Fruit fly (Drosophila melanogaster) whole organism, embryonic: ENCODE results near the gene cert.

Experiments
- Antp ChIP-seq: fragments of 200-800 bp; sonication (Bioruptor generic); optimal IDR thresholded peaks from 3 replicates; lab custom pipeline; 2016; ENCODE audit warnings: missing biosample characterization, missing genetic modification characterization
- CG10431 ChIP-seq: fragments of 200-800 bp; sonication (Bioruptor generic); optimal IDR thresholded peaks from 3 replicates; lab custom pipeline; 2018; ENCODE audit warnings: missing biosample characterization, mild to moderate bottlenecking, missing genetic modification characterization
- CG10979 ChIP-seq: fragments of 200-800 bp; sonication (Bioruptor generic); optimal IDR thresholded peaks from 2 replicates; lab custom pipeline; 2018; ENCODE audit warnings: missing biosample characterization, mild to moderate bottlenecking, missing genetic modification characterization, moderate library complexity
- CG11723 ChIP-seq: fragments of 200-800 bp; sonication (Bioruptor generic); optimal IDR thresholded peaks from 2 replicates; lab custom pipeline; 2017; ENCODE audit warnings: missing biosample characterization, mild to moderate bottlenecking, missing genetic modification characterization
- CG12219 ChIP-seq: fragments of 200-800 bp; sonication (Bioruptor generic); optimal IDR thresholded peaks from 3 replicates; lab custom pipeline; 2018; ENCODE audit warnings: missing biosample characterization, mild to moderate bottlenecking, missing genetic modification characterization
- CG12659 ChIP-seq: fragments of 200-800 bp; sonication (Bioruptor generic); optimal IDR thresholded peaks from 3 replicates; lab custom pipeline; 2017; ENCODE audit warnings: mild to moderate bottlenecking, missing biosample characterization, missing genetic modification reagents, missing genetic modification characterization
- CG14050 ChIP-seq: fragments of 200-800 bp; sonication (Bioruptor generic); IDR thresholded peaks from 3 replicates; pipeline ENCODE4 v1.3.6; 2022; ENCODE audit warnings: missing biosample characterization, missing genetic modification characterization
- CG14667 ChIP-seq: fragments of 200-800 bp; sonication (Bioruptor generic); IDR thresholded peaks from 2 replicates; pipeline ENCODE4 v1.3.6; 2022; ENCODE audit warnings: missing biosample characterization, missing genetic modification characterization
- CG15011 ChIP-seq: fragments of 200-800 bp; sonication (Bioruptor generic); optimal IDR thresholded peaks from 3 replicates; lab custom pipeline; 2018; ENCODE audit warnings: missing biosample characterization, mild to moderate bottlenecking, missing genetic modification characterization
- CG17361 ChIP-seq: fragments of 200-800 bp; sonication (Bioruptor generic); IDR thresholded peaks from 3 replicates; pipeline ENCODE4 v1.3.6; 2022; ENCODE audit warnings: missing biosample characterization, missing genetic modification characterization
- CG17385 ChIP-seq: fragments of 200-800 bp; sonication (Bioruptor generic); optimal IDR thresholded peaks from 3 replicates; lab custom pipeline; 2018; ENCODE audit warnings: missing biosample characterization, mild to moderate bottlenecking, missing genetic modification characterization
- CG17802 ChIP-seq: fragments of 200-800 bp; sonication (Bioruptor generic); optimal IDR thresholded peaks from 2 replicates; lab custom pipeline; 2018; ENCODE audit warnings: missing biosample characterization, mild to moderate bottlenecking, missing genetic modification characterization, moderate library complexity
- CG2116 ChIP-seq: fragments of 200-800 bp; sonication (Bioruptor generic); optimal IDR thresholded peaks from 3 replicates; lab custom pipeline; 2018; ENCODE audit warnings: missing biosample characterization, mild to moderate bottlenecking, missing genetic modification characterization
- CG2889 ChIP-seq: fragments of 200-800 bp; sonication (Bioruptor generic); IDR thresholded peaks from 3 replicates; pipeline ENCODE4 v1.3.6; 2022; ENCODE audit warnings: missing biosample characterization, missing genetic modification characterization
- CG3407 ChIP-seq: fragments of 200-800 bp; sonication (Bioruptor generic); optimal IDR thresholded peaks from 2 replicates; lab custom pipeline; 2018; ENCODE audit warnings: missing biosample characterization, mild to moderate bottlenecking, missing genetic modification characterization
- CG3726 ChIP-seq: fragments of 200-800 bp; sonication (Bioruptor generic); IDR thresholded peaks from 3 replicates; pipeline ENCODE4, ENCODE4 v1.3.6; 2022; ENCODE audit warnings: missing biosample characterization, missing genetic modification characterization
- CG3838 ChIP-seq: fragments of 200-800 bp; sonication (Bioruptor generic); optimal IDR thresholded peaks from 3 replicates; lab custom pipeline; 2016; ENCODE audit warnings: missing biosample characterization, missing genetic modification characterization
- CG4854 ChIP-seq: fragments of 200-800 bp; sonication (Bioruptor generic); optimal IDR thresholded peaks from 2 replicates; lab custom pipeline; 2016; ENCODE audit warnings: missing biosample characterization, missing genetic modification characterization, inconsistent platforms
- CG5180 ChIP-seq: fragments of 200-800 bp; sonication (Bioruptor generic); optimal IDR thresholded peaks from 3 replicates; lab custom pipeline; 2017; ENCODE audit warnings: missing biosample characterization, missing genetic modification characterization, mild to moderate bottlenecking, moderate library complexity, missing genetic modification reagents
- CG8944 ChIP-seq: fragments of 200-800 bp; sonication (Bioruptor generic); optimal IDR thresholded peaks from 3 replicates; lab custom pipeline; 2016; ENCODE audit warnings: missing biosample characterization, missing genetic modification characterization
- D ChIP-seq, 2 experiments: fragments of 200-800 bp in 1 of 2; fragments of >200 bp in 1 of 2; sonication (Bioruptor generic) in 1 of 2; optimal IDR thresholded peaks; 2 replicates in 1 of 2; 3 replicates in 1 of 2; lab custom pipeline; 2017; ENCODE audit warnings: mild to moderate bottlenecking in 1 of 2, missing biosample characterization in 1 of 2, missing genetic modification characterization in 1 of 2, missing genetic modification reagents in 1 of 2
- D19A ChIP-seq: fragments of 200-800 bp; optimal IDR thresholded peaks from 3 replicates; lab custom pipeline; 2019; ENCODE audit warnings: missing biosample characterization, mild to moderate bottlenecking, missing genetic modification characterization, moderate library complexity
- HHEX ChIP-seq: fragments of 200-800 bp; sonication (Bioruptor generic); optimal IDR thresholded peaks from 3 replicates; lab custom pipeline; 2017; ENCODE audit warnings: missing biosample characterization, mild to moderate bottlenecking, missing genetic modification characterization, missing genetic modification reagents
- Hr39 ChIP-seq: fragments of >200 bp; optimal IDR thresholded peaks from 2 replicates; lab custom pipeline; 2017
- Nf-YB ChIP-seq: fragments of 200-800 bp; sonication (Bioruptor generic); optimal IDR thresholded peaks from 3 replicates; lab custom pipeline; 2019; ENCODE audit warnings: missing biosample characterization, mild to moderate bottlenecking, missing genetic modification characterization, moderate library complexity
- Optix ChIP-seq: fragments of 200-800 bp; sonication (Bioruptor generic); IDR thresholded peaks from 3 replicates; pipeline ENCODE4 v1.3.6; 2022; ENCODE audit warnings: missing biosample characterization, missing genetic modification characterization
- PHDP ChIP-seq: fragments of 200-800 bp; sonication (Bioruptor generic); optimal IDR thresholded peaks from 3 replicates; lab custom pipeline; 2018; ENCODE audit warnings: missing biosample characterization, mild to moderate bottlenecking, missing genetic modification characterization, moderate library complexity
- Poxn ChIP-seq: fragments of 200-800 bp; sonication (Bioruptor generic); IDR thresholded peaks from 2 replicates; pipeline ENCODE4 v1.3.6; 2022; ENCODE audit warnings: missing biosample characterization, missing genetic modification characterization
- Ssrp ChIP-seq: fragments of 200-800 bp; sonication (Bioruptor generic); optimal IDR thresholded peaks from 2 replicates; lab custom pipeline; 2018; ENCODE audit warnings: missing biosample characterization, mild to moderate bottlenecking, missing genetic modification characterization, moderate library complexity
- ato ChIP-seq: fragments of 200-800 bp; sonication (Bioruptor generic); IDR thresholded peaks from 2 replicates; pipeline ENCODE4 v1.3.6; 2022; ENCODE audit warnings: missing biosample characterization, missing genetic modification characterization; ENCODE audit not compliant: partially characterized antibody
- cad ChIP-seq: fragments of >200 bp; optimal IDR thresholded peaks from 2 replicates; lab custom pipeline; 2017; ENCODE audit warnings: missing biosample characterization, missing genetic modification characterization
- caup ChIP-seq: fragments of 200-800 bp; sonication (Bioruptor generic); optimal IDR thresholded peaks from 3 replicates; lab custom pipeline; 2017; ENCODE audit warnings: missing biosample characterization, mild to moderate bottlenecking, missing genetic modification characterization, moderate library complexity; ENCODE audit not compliant: severe bottlenecking
- chm ChIP-seq: fragments of 200-800 bp; sonication (Bioruptor generic); IDR thresholded peaks from 2 replicates; pipeline ENCODE4 v1.3.6; 2022; ENCODE audit warnings: missing biosample characterization, missing genetic modification characterization
- crc ChIP-seq: fragments of 200-800 bp; sonication (Bioruptor generic); optimal IDR thresholded peaks from 2 replicates; lab custom pipeline; 2016; ENCODE audit warnings: missing biosample characterization, missing genetic modification characterization
- grn ChIP-seq: fragments of 200-800 bp; sonication (Bioruptor generic); optimal IDR thresholded peaks from 3 replicates; lab custom pipeline; 2017; ENCODE audit warnings: missing biosample characterization, missing genetic modification characterization
- ham ChIP-seq: fragments of 200-800 bp; sonication (Bioruptor generic); IDR thresholded peaks from 2 replicates; pipeline ENCODE4 v1.3.6; 2022; ENCODE audit warnings: missing biosample characterization, missing genetic modification characterization
- nmo ChIP-seq: fragments of 200-800 bp; sonication (Bioruptor generic); optimal IDR thresholded peaks from 2 replicates; lab custom pipeline; 2018; ENCODE audit warnings: missing biosample characterization, mild to moderate bottlenecking, missing genetic modification characterization, moderate library complexity
- org-1 ChIP-seq: fragments of 200-800 bp; sonication (Bioruptor generic); optimal IDR thresholded peaks from 2 replicates; lab custom pipeline; 2017; ENCODE audit warnings: missing biosample characterization, missing genetic modification characterization
- prd ChIP-seq, 3 experiments: fragments of >200 bp in 2 of 3; fragments of 200-800 bp in 1 of 3; sonication (Bioruptor generic) in 1 of 3; optimal IDR thresholded peaks in 2 of 3; IDR thresholded peaks in 1 of 3; 2 replicates in 2 of 3; 3 replicates in 1 of 3; pipeline versions ENCODE4 v1.3.6 to Lab custom; 2017 to 2022; ENCODE audit warnings: missing biosample characterization in 1 of 3, missing genetic modification characterization in 1 of 3
- pzg ChIP-seq: fragments of 200-800 bp; sonication (Bioruptor generic); optimal IDR thresholded peaks from 3 replicates; lab custom pipeline; 2018; ENCODE audit warnings: missing biosample characterization, mild to moderate bottlenecking, missing genetic modification characterization, moderate library complexity
- repo ChIP-seq: fragments of 200-800 bp; sonication (Bioruptor generic); optimal IDR thresholded peaks from 2 replicates; lab custom pipeline; 2016; ENCODE audit warnings: missing biosample characterization, missing genetic modification characterization
- run ChIP-seq: fragments of 200-800 bp; sonication (Bioruptor generic); optimal IDR thresholded peaks from 3 replicates; lab custom pipeline; 2018; ENCODE audit warnings: missing biosample characterization, mild to moderate bottlenecking, missing genetic modification characterization
- sisA ChIP-seq: fragments of 200-800 bp; sonication (Bioruptor generic); IDR thresholded peaks from 2 replicates; pipeline ENCODE4 v1.3.6; 2022; ENCODE audit warnings: missing biosample characterization, missing genetic modification characterization
- tgo ChIP-seq: fragments of 200-800 bp; sonication (Bioruptor generic); IDR thresholded peaks from 3 replicates; pipeline ENCODE4 v1.3.6; 2022; ENCODE audit warnings: missing biosample characterization, missing genetic modification characterization
- tin ChIP-seq: fragments of 200-800 bp; sonication (Bioruptor generic); optimal IDR thresholded peaks from 3 replicates; lab custom pipeline; 2016; ENCODE audit warnings: missing biosample characterization, missing genetic modification characterization
- trem ChIP-seq: fragments of 200-800 bp; optimal IDR thresholded peaks from 3 replicates; lab custom pipeline; 2019; ENCODE audit warnings: missing biosample characterization, mild to moderate bottlenecking, missing genetic modification characterization, moderate library complexity
- trh ChIP-seq: fragments of 200-800 bp; sonication (Bioruptor generic); optimal IDR thresholded peaks from 2 replicates; lab custom pipeline; 2016; ENCODE audit warnings: missing biosample characterization, missing genetic modification characterization
- zen ChIP-seq: fragments of 200-800 bp; sonication (Bioruptor generic); optimal IDR thresholded peaks from 3 replicates; lab custom pipeline; 2018; ENCODE audit warnings: missing biosample characterization, mild to moderate bottlenecking, missing genetic modification characterization, moderate library complexity

cert gene

dm6 chr3L:8315141-8315816, 25.6 kb upstream of the cert start, which contains the start of gene Cpsf6 (continued):
- TF ChIP-seq ato, result 0 out of 2 replicates have a peak, but pooled peaks have one; percentile 20
- TF ChIP-seq CG8944 (GFP tag; lab: Kevin White, UChicago), result peak; percentile 6
- no peak for TF ChIP-seq ham (GFP tag; lab: Robert Waterston, UW)
- peak; percentile 30; the same call in 1 of the 2 replicates for TF ChIP-seq CG14667 (GFP tag; lab: Robert Waterston, UW)
- 0 out of 3 replicates have a peak, but pooled peaks have one; percentile 47 for TF ChIP-seq CG2889 (GFP tag; lab: Robert Waterston, UW)
- peak; percentile 39 for TF ChIP-seq CG17385 (GFP tag; lab: Kevin White, UChicago)
- TF ChIP-seq tgo, result peak; percentile 61; the same call in 2 of the 3 replicates
- TF ChIP-seq Poxn (GFP tag; lab: Robert Waterston, UW), result no peak
- TF ChIP-seq repo (GFP tag; lab: Kevin White, UChicago), result no peak
- TF ChIP-seq nmo (GFP tag; lab: Kevin White, UChicago), result peak; percentile 80
- TF ChIP-seq CG3407, result no peak
- peak; percentile 76 for TF ChIP-seq PHDP
- TF ChIP-seq CG10431 (GFP tag; lab: Kevin White, UChicago), result no peak
- TF ChIP-seq Optix (GFP tag; lab: Robert Waterston, UW), result no peak
- no peak for TF ChIP-seq grn (GFP tag; lab: Kevin White, UChicago)
- peak; percentile 64; the same call in 2 of the 3 replicates for TF ChIP-seq CG17361 (GFP tag; lab: Robert Waterston, UW)
- TF ChIP-seq zen (tag; lab: Kevin White, UChicago), result peak; percentile 89
- no peak for TF ChIP-seq crc (GFP tag; lab: Kevin White, UChicago)
- peak; percentile 64 for TF ChIP-seq CG10979 (tag; lab: Kevin White, UChicago)
- TF ChIP-seq run (tag; lab: Kevin White, UChicago), result no peak
- TF ChIP-seq sisA (GFP tag; lab: Robert Waterston, UW), result peak; percentile 23; the same call in 1 of the 2 replicates
- no peak for TF ChIP-seq org-1
- TF ChIP-seq CG15011, result peak; percentile 8
- peak; percentile 46 for TF ChIP-seq CG3838 (GFP tag; lab: Kevin White, UChicago)
- TF ChIP-seq CG17802 (tag; lab: Kevin White, UChicago), result peak; percentile 29
- TF ChIP-seq CG12219, result peak; percentile 33
- TF ChIP-seq Ssrp (tag; lab: Kevin White, UChicago), result peak; percentile 56
- TF ChIP-seq Hr39 (lab: Kevin White, UChicago), result no peak
- peak; percentile 37 for TF ChIP-seq D19A (tag; lab: Kevin White, UChicago)
- no peak for TF ChIP-seq D (optimal IDR thresholded peaks at IDR 0.05; lab: Kevin White, UChicago)
- TF ChIP-seq D (GFP tag; optimal IDR thresholded peaks at IDR 0.05; lab: Kevin White, UChicago), result peak; percentile 30
- TF ChIP-seq CG14050 (GFP tag; lab: Robert Waterston, UW), result peak; percentile 61; the same call in 2 of the 3 replicates
- peak; percentile 63 for TF ChIP-seq tin
- TF ChIP-seq CG4854 (GFP tag; lab: Kevin White, UChicago), result peak; percentile 46
- no peak for TF ChIP-seq CG3726
- no peak for TF ChIP-seq cad (GFP tag; lab: Kevin White, UChicago)
- peak; percentile 11 for TF ChIP-seq Nf-YB
- TF ChIP-seq prd (optimal IDR thresholded peaks at IDR 0.05; lab: Kevin White, UChicago), result no peak
- TF ChIP-seq prd (GFP tag; IDR thresholded peaks at IDR 0.05; lab: Robert Waterston, UW), result peak; percentile 74
- peak; percentile 87 for TF ChIP-seq trem (tag; lab: Kevin White, UChicago)
- TF ChIP-seq CG5180 (GFP tag; lab: Kevin White, UChicago), result no peak
- TF ChIP-seq CG12659 (GFP tag; lab: Kevin White, UChicago), result peak; percentile 60
- peak; percentile 50 for TF ChIP-seq chm (GFP tag; lab: Robert Waterston, UW)
- TF ChIP-seq CG11723 (GFP tag; lab: Kevin White, UChicago), result no peak
- peak; percentile 79 for TF ChIP-seq pzg
- TF ChIP-seq CG2116 (GFP tag; lab: Kevin White, UChicago), result peak; percentile 82
- TF ChIP-seq HHEX, result peak; percentile 22
- no peak for TF ChIP-seq Antp
- peak; percentile 16 for TF ChIP-seq caup
- no peak for TF ChIP-seq trh (GFP tag; lab: Kevin White, UChicago)
